Fruit fly (Drosophila melanogaster) whole organism, embryonic: ENCODE measurements around the gene kra.
A peak's percentile ranks its signal among the peaks of the same experiment; 100 is the strongest.

Experiments
- Antp ChIP-seq: fragments of 200-800 bp; sonication (Bioruptor generic); optimal IDR thresholded peaks from 3 replicates; lab custom pipeline; 2016; ENCODE audit warnings: missing biosample characterization, missing genetic modification characterization
- Bgb ChIP-seq: fragments of 200-800 bp; sonication (Bioruptor generic); IDR thresholded peaks from 2 replicates; pipeline ENCODE4 v1.3.6; 2022; ENCODE audit warnings: missing biosample characterization, missing genetic modification characterization; ENCODE audit not compliant: partially characterized antibody
- CG10366 ChIP-seq: fragments of 200-800 bp; sonication (Bioruptor generic); IDR thresholded peaks from 2 replicates; pipeline ENCODE4 v1.3.6; 2022; ENCODE audit warnings: missing biosample characterization, missing genetic modification characterization
- CG12155 ChIP-seq: fragments of 200-800 bp; sonication (Bioruptor generic); optimal IDR thresholded peaks from 3 replicates; lab custom pipeline; 2016; ENCODE audit warnings: missing biosample characterization, missing genetic modification characterization
- CG12219 ChIP-seq: fragments of 200-800 bp; sonication (Bioruptor generic); optimal IDR thresholded peaks from 3 replicates; lab custom pipeline; 2018; ENCODE audit warnings: missing biosample characterization, mild to moderate bottlenecking, missing genetic modification characterization
- CG12744 ChIP-seq: fragments of 200-800 bp; sonication (Bioruptor generic); optimal IDR thresholded peaks from 2 replicates; lab custom pipeline; 2016; ENCODE audit warnings: missing biosample characterization, missing genetic modification characterization
- CG14050 ChIP-seq: fragments of 200-800 bp; sonication (Bioruptor generic); IDR thresholded peaks from 3 replicates; pipeline ENCODE4 v1.3.6; 2022; ENCODE audit warnings: missing biosample characterization, missing genetic modification characterization
- CG2116 ChIP-seq: fragments of 200-800 bp; sonication (Bioruptor generic); optimal IDR thresholded peaks from 3 replicates; lab custom pipeline; 2018; ENCODE audit warnings: missing biosample characterization, mild to moderate bottlenecking, missing genetic modification characterization
- CG31388 ChIP-seq: fragments of 200-800 bp; sonication (Bioruptor generic); optimal IDR thresholded peaks from 2 replicates; lab custom pipeline; 2016; ENCODE audit warnings: missing biosample characterization, missing genetic modification characterization
- CG32532 ChIP-seq: fragments of 200-800 bp; sonication (Bioruptor generic); IDR thresholded peaks from 2 replicates; pipeline ENCODE4 v1.3.6; 2022; ENCODE audit warnings: missing biosample characterization, missing genetic modification characterization
- CG32767 ChIP-seq: fragments of 200-800 bp; sonication (Bioruptor generic); IDR thresholded peaks from 2 replicates; pipeline ENCODE4 v1.3.6; 2022; ENCODE audit warnings: missing biosample characterization, missing genetic modification characterization
- CG3281 ChIP-seq: fragments of 200-800 bp; sonication (Bioruptor generic); optimal IDR thresholded peaks from 3 replicates; lab custom pipeline; 2017; ENCODE audit warnings: missing biosample characterization, mild to moderate bottlenecking, missing genetic modification characterization
- CG34422 ChIP-seq: fragments of 200-800 bp; sonication (Bioruptor generic); IDR thresholded peaks from 3 replicates; pipeline ENCODE4 v1.3.6; 2022; ENCODE audit warnings: missing biosample characterization, missing genetic modification characterization
- CG3838 ChIP-seq: fragments of 200-800 bp; sonication (Bioruptor generic); optimal IDR thresholded peaks from 3 replicates; lab custom pipeline; 2016; ENCODE audit warnings: missing biosample characterization, missing genetic modification characterization
- CG4404 ChIP-seq: fragments of 200-800 bp; sonication (Bioruptor generic); IDR thresholded peaks from 2 replicates; pipeline ENCODE4 v1.3.6; 2022; ENCODE audit warnings: missing biosample characterization, missing genetic modification characterization
- CG7745 ChIP-seq: fragments of 200-800 bp; sonication (Bioruptor generic); optimal IDR thresholded peaks from 2 replicates; lab custom pipeline; 2018; ENCODE audit warnings: missing biosample characterization, mild to moderate bottlenecking, missing genetic modification characterization, moderate library complexity
- CG7786 ChIP-seq: fragments of 200-800 bp; sonication (Bioruptor generic); optimal IDR thresholded peaks from 2 replicates; lab custom pipeline; 2016; ENCODE audit warnings: missing biosample characterization, missing genetic modification characterization
- CG8765 ChIP-seq: fragments of 200-800 bp; sonication (Bioruptor generic); IDR thresholded peaks from 2 replicates; pipeline ENCODE4 v1.3.6; 2022; ENCODE audit warnings: missing biosample characterization, missing genetic modification characterization
- CG9215 ChIP-seq: fragments of 200-800 bp; sonication (Bioruptor generic); IDR thresholded peaks from 2 replicates; pipeline ENCODE4 v1.3.6; 2022; ENCODE audit warnings: missing biosample characterization, missing genetic modification characterization
- D19B ChIP-seq: fragments of 200-800 bp; sonication (Bioruptor generic); optimal IDR thresholded peaks from 2 replicates; lab custom pipeline; 2017; ENCODE audit warnings: missing biosample characterization, mild to moderate bottlenecking, missing genetic modification characterization
- Dad ChIP-seq: fragments of 200-800 bp; sonication (Bioruptor generic); optimal IDR thresholded peaks from 3 replicates; lab custom pipeline; 2016; ENCODE audit warnings: missing biosample characterization, missing genetic modification characterization
- Ets65A ChIP-seq: fragments of 200-800 bp; sonication (Bioruptor generic); peaks from one replicate; lab custom pipeline; 2016; ENCODE audit warnings: missing biosample characterization, missing genetic modification characterization
- Fer1 ChIP-seq: fragments of 200-800 bp; sonication (Bioruptor generic); optimal IDR thresholded peaks from 2 replicates; lab custom pipeline; 2017; ENCODE audit warnings: missing biosample characterization, mild to moderate bottlenecking, missing genetic modification characterization
- HLH54F ChIP-seq: fragments of 200-800 bp; sonication (Bioruptor generic); optimal IDR thresholded peaks from 3 replicates; lab custom pipeline; 2016; ENCODE audit warnings: missing biosample characterization, missing genetic modification characterization
- Hmx ChIP-seq: fragments of 200-800 bp; sonication (Bioruptor generic); optimal IDR thresholded peaks from 2 replicates; lab custom pipeline; 2016; ENCODE audit warnings: missing biosample characterization, missing genetic modification characterization
- Mad ChIP-seq: fragments of 200-800 bp; sonication (Bioruptor generic); optimal IDR thresholded peaks from 2 replicates; lab custom pipeline; 2016; ENCODE audit warnings: missing biosample characterization, missing genetic modification characterization
- Poxn ChIP-seq: fragments of 200-800 bp; sonication (Bioruptor generic); IDR thresholded peaks from 2 replicates; pipeline ENCODE4 v1.3.6; 2022; ENCODE audit warnings: missing biosample characterization, missing genetic modification characterization
- Side ChIP-seq: fragments of 200-800 bp; sonication (Bioruptor generic); optimal IDR thresholded peaks from 2 replicates; lab custom pipeline; 2016; ENCODE audit warnings: missing biosample characterization, missing genetic modification characterization
- Sry-δ ChIP-seq: fragments of 200-800 bp; sonication (Bioruptor generic); optimal IDR thresholded peaks from 2 replicates; lab custom pipeline; 2016; ENCODE audit warnings: missing biosample characterization, missing genetic modification characterization
- Xrp1 ChIP-seq: fragments of 200-800 bp; sonication (Bioruptor generic); IDR thresholded peaks from 2 replicates; pipeline ENCODE4 v1.3.6; 2022; ENCODE audit warnings: missing biosample characterization, missing genetic modification characterization
- bab2 ChIP-seq: fragments of 200-800 bp; sonication (Bioruptor generic); optimal IDR thresholded peaks from 2 replicates; lab custom pipeline; 2016; ENCODE audit warnings: missing biosample characterization, missing genetic modification characterization
- btn ChIP-seq: fragments of 200-800 bp; sonication (Bioruptor generic); optimal IDR thresholded peaks from 2 replicates; lab custom pipeline; 2016; ENCODE audit warnings: missing biosample characterization, missing genetic modification characterization
- dan ChIP-seq: fragments of 200-800 bp; sonication (Bioruptor generic); IDR thresholded peaks from 2 replicates; pipeline ENCODE4 v1.3.6; 2022; ENCODE audit warnings: missing biosample characterization, missing genetic modification characterization
- dati ChIP-seq: fragments of 200-800 bp; sonication (Bioruptor generic); IDR thresholded peaks from 2 replicates; pipeline ENCODE4 v1.3.6; 2022; ENCODE audit warnings: missing biosample characterization, missing genetic modification characterization
- disco-r ChIP-seq: fragments of 200-800 bp; sonication (Bioruptor generic); optimal IDR thresholded peaks from 2 replicates; lab custom pipeline; 2016; ENCODE audit warnings: missing biosample characterization, missing genetic modification characterization
- emc ChIP-seq: fragments of 200-800 bp; sonication (Bioruptor generic); optimal IDR thresholded peaks from 2 replicates; lab custom pipeline; 2016; ENCODE audit warnings: missing biosample characterization, missing genetic modification characterization
- eve ChIP-seq, 2 experiments: fragments of >200 bp; optimal IDR thresholded peaks; 2 replicates each; lab custom pipeline; 2017; ENCODE audit warnings: missing biosample characterization in 2 of 2, missing genetic modification characterization in 2 of 2
- ewg ChIP-seq: fragments of 200-800 bp; sonication (Bioruptor generic); optimal IDR thresholded peaks from 3 replicates; lab custom pipeline; 2017; ENCODE audit warnings: mild to moderate bottlenecking, missing biosample characterization, missing genetic modification reagents, missing genetic modification characterization
- grn ChIP-seq: fragments of 200-800 bp; sonication (Bioruptor generic); optimal IDR thresholded peaks from 3 replicates; lab custom pipeline; 2017; ENCODE audit warnings: missing biosample characterization, missing genetic modification characterization
- gt ChIP-seq: fragments of 200-800 bp; sonication (Bioruptor generic); IDR thresholded peaks from 2 replicates; pipeline ENCODE4 v1.3.6; 2022; ENCODE audit warnings: missing biosample characterization, missing genetic modification characterization
- lbe ChIP-seq: fragments of 200-800 bp; sonication (Bioruptor generic); optimal IDR thresholded peaks from 2 replicates; lab custom pipeline; 2016; ENCODE audit warnings: missing biosample characterization, mild to moderate bottlenecking, missing genetic modification characterization
- lmd ChIP-seq: fragments of 200-800 bp; sonication (Bioruptor generic); IDR thresholded peaks from 2 replicates; pipeline ENCODE4 v1.3.6; 2022; ENCODE audit warnings: missing biosample characterization, missing genetic modification characterization
- luna ChIP-seq: fragments of 200-800 bp; sonication (Bioruptor generic); optimal IDR thresholded peaks from 2 replicates; lab custom pipeline; 2016; ENCODE audit warnings: missing biosample characterization, missing genetic modification characterization
- ranshi ChIP-seq: fragments of 200-800 bp; sonication (Bioruptor generic); IDR thresholded peaks from 2 replicates; pipeline ENCODE4 v1.3.6; 2022; ENCODE audit warnings: missing biosample characterization, missing genetic modification characterization
- seq ChIP-seq: fragments of 200-800 bp; sonication (Bioruptor generic); IDR thresholded peaks from 2 replicates; pipeline ENCODE4 v1.3.6; 2022; ENCODE audit warnings: missing biosample characterization, missing genetic modification characterization
- sima ChIP-seq: fragments of 200-800 bp; sonication (Bioruptor generic); optimal IDR thresholded peaks from 2 replicates; lab custom pipeline; 2016; ENCODE audit warnings: missing biosample characterization, missing genetic modification characterization
- slbo ChIP-seq: fragments of 200-800 bp; sonication (Bioruptor generic); IDR thresholded peaks from 2 replicates; pipeline ENCODE4 v1.3.6; 2022; ENCODE audit warnings: missing biosample characterization, missing genetic modification characterization
- sr ChIP-seq: fragments of 200-800 bp; sonication (Bioruptor generic); IDR thresholded peaks from 3 replicates; pipeline ENCODE4 v1.3.6; 2022; ENCODE audit warnings: missing biosample characterization, missing genetic modification characterization
- ssp ChIP-seq: fragments of 200-800 bp; sonication (Bioruptor generic); IDR thresholded peaks from 2 replicates; pipeline ENCODE4 v1.3.6; 2022; ENCODE audit warnings: missing biosample characterization, missing genetic modification characterization
- ttk ChIP-seq: fragments of 200-800 bp; sonication (Bioruptor generic); IDR thresholded peaks from 2 replicates; pipeline ENCODE4 v2.1.2; 2022; ENCODE audit warnings: missing biosample characterization, missing genetic modification characterization
- tup ChIP-seq: fragments of 200-800 bp; sonication (Bioruptor generic); optimal IDR thresholded peaks from 2 replicates; lab custom pipeline; 2016; ENCODE audit warnings: missing biosample characterization, mild to moderate bottlenecking, missing genetic modification characterization, moderate library complexity
- vvl ChIP-seq: fragments of 200-800 bp; sonication (Bioruptor generic); IDR thresholded peaks from 2 replicates; pipeline ENCODE4 v1.3.6; 2022; ENCODE audit warnings: missing biosample characterization, missing genetic modification characterization
- zfh2 ChIP-seq: fragments of 200-800 bp; sonication (Bioruptor generic); optimal IDR thresholded peaks from 2 replicates; lab custom pipeline; 2016; ENCODE audit warnings: missing biosample characterization, missing genetic modification characterization

The kra gene

dm6 chr3R:5547464-5547943 is 53.4 kb downstream of the kra start, which contains the start of gene CG2519 (continued):
- peak; percentile 81 for TF ChIP-seq CG32532 (GFP tag; lab: Robert Waterston, UW)
- no peak for TF ChIP-seq eve (GFP tag; optimal IDR thresholded peaks at IDR 0.05; lab: Kevin White, UChicago)
- peak; percentile 70 for TF ChIP-seq CG10366 (GFP tag; lab: Robert Waterston, UW)
- TF ChIP-seq CG12219 (GFP tag; lab: Kevin White, UChicago), result no peak
- TF ChIP-seq D19B (GFP tag; lab: Kevin White, UChicago), result no peak
- peak; percentile 53; the same call in 1 of the 2 replicates for TF ChIP-seq ranshi (GFP tag; lab: Robert Waterston, UW)
- peak; percentile 72 for TF ChIP-seq zfh2 (GFP tag; lab: Kevin White, UChicago)
- peak; percentile 73 for TF ChIP-seq ewg (GFP tag; lab: Kevin White, UChicago)
- TF ChIP-seq Side (GFP tag; lab: Kevin White, UChicago), result peak; percentile 65
- no peak for TF ChIP-seq gt (GFP tag; lab: Robert Waterston, UW)
- peak; percentile 97 for TF ChIP-seq Sry-δ (GFP tag; lab: Kevin White, UChicago)
- TF ChIP-seq CG8765 (GFP tag; lab: Robert Waterston, UW), result peak; percentile 25; the same call in 1 of the 2 replicates
- peak; percentile 55 for TF ChIP-seq bab2 (GFP tag; lab: Kevin White, UChicago)
- TF ChIP-seq CG2116 (GFP tag; lab: Kevin White, UChicago), result peak; percentile 87
- TF ChIP-seq CG12744, result no peak
- peak; percentile 96 for TF ChIP-seq Bgb
- peak; percentile 14 for TF ChIP-seq tup (GFP tag; lab: Kevin White, UChicago)
- peak; percentile 84 for TF ChIP-seq slbo
- peak; percentile 38; the same call in 1 of the 2 replicates for TF ChIP-seq seq (GFP tag; lab: Robert Waterston, UW)
- TF ChIP-seq CG12155 (GFP tag; lab: Kevin White, UChicago), result peak; percentile 58
- TF ChIP-seq CG7786 (GFP tag; lab: Kevin White, UChicago), result peak; percentile 58
- TF ChIP-seq lmd (GFP tag; lab: Robert Waterston, UW), result no peak
- TF ChIP-seq btn, result no peak
- TF ChIP-seq CG3281 (GFP tag; lab: Kevin White, UChicago), result no peak
- TF ChIP-seq CG14050 (GFP tag; lab: Robert Waterston, UW), result peak; percentile 14; the same call in 1 of the 3 replicates
- TF ChIP-seq dan (GFP tag; lab: Robert Waterston, UW), result no peak
- no peak for TF ChIP-seq Hmx (GFP tag; lab: Kevin White, UChicago)
- peak; percentile 97 for TF ChIP-seq Ets65A
- 0 out of 2 replicates have a peak, but pooled peaks have one; percentile 14 for TF ChIP-seq CG32767 (GFP tag; lab: Robert Waterston, UW)
- TF ChIP-seq CG4404, result no peak
- TF ChIP-seq lbe (GFP tag; lab: Kevin White, UChicago), result no peak
- TF ChIP-seq Mad, result peak; percentile 48
- no peak for TF ChIP-seq Poxn (GFP tag; lab: Robert Waterston, UW)
- peak; percentile 67; the same call in 1 of the 2 replicates for TF ChIP-seq Xrp1 (GFP tag; lab: Robert Waterston, UW)
- no peak for TF ChIP-seq CG3838 (GFP tag; lab: Kevin White, UChicago)
- no peak for TF ChIP-seq CG31388 (GFP tag; lab: Kevin White, UChicago)
- TF ChIP-seq emc (GFP tag; lab: Kevin White, UChicago), result peak; percentile 47
- peak; percentile 43 for TF ChIP-seq luna (GFP tag; lab: Kevin White, UChicago)
- TF ChIP-seq Fer1 (GFP tag; lab: Kevin White, UChicago), result peak; percentile 73
- TF ChIP-seq sr (GFP tag; lab: Robert Waterston, UW), result no peak
- TF ChIP-seq grn (GFP tag; lab: Kevin White, UChicago), result no peak
- TF ChIP-seq vvl (GFP tag; lab: Robert Waterston, UW), result no peak
- TF ChIP-seq HLH54F (GFP tag; lab: Kevin White, UChicago), result peak; percentile 69
- TF ChIP-seq Antp, result peak; percentile 58
- 0 out of 2 replicates have a peak, but pooled peaks have one; percentile 29 for TF ChIP-seq ssp (GFP tag; lab: Robert Waterston, UW)
- peak; percentile 48; the same call in 1 of the 2 replicates for TF ChIP-seq ttk (GFP tag; lab: Robert Waterston, UW)
- TF ChIP-seq Dad (GFP tag; lab: Kevin White, UChicago), result peak; percentile 36
- no peak for TF ChIP-seq sima (GFP tag; lab: Kevin White, UChicago)
- no peak for TF ChIP-seq CG7745
- no peak for TF ChIP-seq CG9215
- peak; percentile 55; the same call in 1 of the 2 replicates for TF ChIP-seq dati (GFP tag; lab: Robert Waterston, UW)
- TF ChIP-seq disco-r, result no peak
- TF ChIP-seq CG34422 (GFP tag; lab: Robert Waterston, UW), result peak; percentile 87
